Fruit fly (Drosophila melanogaster) whole organism, wandering third instar larva: ENCODE measurements around the gene CG44001.

Source experiments
- CG9705 ChIP-seq: fragments of 200-800 bp; sonication (Bioruptor generic); optimal IDR thresholded peaks from 2 replicates; lab custom pipeline; 2018; ENCODE audit warnings: missing biosample characterization, mild to moderate bottlenecking, missing genetic modification characterization
- OdsH ChIP-seq: fragments of 200-800 bp; sonication (Bioruptor generic); optimal IDR thresholded peaks from 2 replicates; lab custom pipeline; 2016; ENCODE audit warnings: missing biosample characterization, mild to moderate bottlenecking, missing genetic modification characterization
- pan ChIP-seq: fragments of >200 bp; optimal IDR thresholded peaks from 2 replicates; lab custom pipeline; 2017
- psq ChIP-seq: fragments of 200-800 bp; sonication (Bioruptor generic); optimal IDR thresholded peaks from 3 replicates; lab custom pipeline; 2017; ENCODE audit warnings: missing biosample characterization, mild to moderate bottlenecking, missing genetic modification characterization, moderate library complexity
- usp ChIP-seq: fragments of >200 bp; optimal IDR thresholded peaks from 2 replicates; lab custom pipeline; 2017; ENCODE audit warnings: missing biosample characterization, missing genetic modification characterization

DNA sequence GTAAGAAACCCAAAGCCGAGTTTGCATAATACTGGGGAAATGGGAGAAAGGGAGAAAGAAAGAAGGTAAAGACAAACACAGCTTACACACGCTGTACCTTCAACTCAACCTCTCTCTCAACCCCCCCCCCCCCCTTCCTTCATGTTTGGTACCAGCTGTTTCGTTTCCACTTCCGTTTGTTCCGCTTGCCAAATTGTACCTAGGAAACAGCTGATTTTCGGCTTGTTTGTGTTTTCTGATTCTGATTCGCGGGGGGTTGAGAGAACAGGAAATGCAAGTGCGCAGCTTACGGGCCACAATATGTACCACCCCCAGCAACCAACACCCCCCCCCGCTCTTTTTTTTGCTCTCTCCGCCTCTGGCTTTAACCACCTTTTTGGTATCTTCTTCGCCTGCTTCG lies 20.9 kb downstream of the CG44001 start:
- peak; percentile 68 for TF ChIP-seq psq (GFP tag; lab: Kevin White, UChicago)
- TF ChIP-seq usp (GFP tag; lab: Kevin White, UChicago), result no peak
- TF ChIP-seq CG9705 (GFP tag; lab: Kevin White, UChicago), result no peak
- no peak for TF ChIP-seq pan
- no peak for TF ChIP-seq OdsH (GFP tag; lab: Kevin White, UChicago)
